5 fruit fly cellular contexts compared by ENCODE assay signal in the genomic region with DNA sequence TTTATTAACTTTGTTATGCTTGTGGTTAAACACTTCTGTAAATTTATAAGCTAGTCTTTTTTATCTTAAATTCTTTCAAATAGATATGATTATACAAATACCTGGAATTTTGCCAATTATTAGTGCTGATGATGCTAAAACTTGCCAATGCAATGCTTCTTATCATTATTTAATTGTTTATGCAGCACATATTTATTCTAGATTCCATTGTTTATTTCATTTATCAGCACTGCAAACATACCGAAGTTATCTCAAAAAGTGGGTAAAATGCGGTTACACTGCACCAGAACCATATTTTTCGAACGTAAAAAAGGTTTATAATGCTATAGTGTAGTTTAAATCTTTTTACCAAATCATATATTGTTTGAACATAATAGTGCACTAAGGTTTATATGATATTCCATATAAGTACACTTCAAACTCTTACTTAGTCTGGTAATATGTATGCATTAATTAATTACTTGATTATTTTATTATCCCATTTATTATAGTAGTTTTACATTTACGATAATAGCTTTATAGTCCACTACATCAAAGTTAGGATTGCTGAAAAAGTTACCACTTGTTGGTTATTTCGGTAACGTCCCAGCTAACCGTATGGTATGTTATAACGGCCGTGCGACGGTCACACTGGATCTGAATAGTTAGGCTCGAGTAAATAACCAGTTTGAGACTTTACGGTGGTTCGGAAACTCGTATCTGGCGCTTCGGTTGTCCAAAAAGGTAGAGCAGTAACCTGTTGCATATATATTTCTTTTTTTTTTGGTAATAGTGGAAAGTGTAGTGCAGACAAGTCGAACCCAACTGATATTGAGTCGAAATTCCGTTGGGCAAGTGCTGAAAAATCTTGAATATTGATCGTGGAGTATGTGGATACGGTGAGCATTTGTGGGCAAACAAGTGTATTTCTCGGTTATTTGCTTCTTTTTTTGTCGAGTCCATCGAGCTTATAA.
TF ChIP-seq lines count a peak whose summit lies in the region.

A gene (plus strand): TSS at position 663 of the 953 bp plus-strand sequence.

TF ChIP-seq in whole organism, adult, 20 proteins besides CTCF, POLR2A, EP300 and RAD21 (continued from another document):
- TF ChIP-seq pad (GFP tag; optimal IDR thresholded peaks at IDR 0.05; lab: Kevin White, UChicago) (peak; percentile 48), CG5204 (GFP tag; optimal IDR thresholded peaks at IDR 0.05; lab: Kevin White, UChicago) (no peak), cnc (optimal IDR thresholded peaks at IDR 0.05; lab: Kevin White, UChicago) (no peak), CG1620 (GFP tag; optimal IDR thresholded peaks at IDR 0.05; lab: Kevin White, UChicago) (peak; percentile 20), Clk (GFP tag; optimal IDR thresholded peaks at IDR 0.05; lab: Kevin White, UChicago) (no peak)

TF ChIP-seq in whole organism, embryonic, 481 proteins besides CTCF, POLR2A, EP300 and RAD21 (continued from another document and continues in another):
- TF ChIP-seq MTF-1 (GFP tag; optimal IDR thresholded peaks at IDR 0.05; lab: Kevin White, UChicago; ENCODE audit: borderline replicate concordance) (peak; percentile 83), CG13287 (GFP tag; IDR thresholded peaks at IDR 0.05; lab: Robert Waterston, UW; ENCODE audit: partially characterized antibody) (peak; percentile 25; the same call in 1 of the 2 replicates), MESR4 (GFP tag; optimal IDR thresholded peaks at IDR 0.05; lab: Kevin White, UChicago) (peak; percentile 18), CG15601 (tag; optimal IDR thresholded peaks at IDR 0.05; lab: Kevin White, UChicago) (peak; percentile 76), ci (GFP tag; IDR thresholded peaks at IDR 0.05; lab: Robert Waterston, UW) (peak; percentile 31; the same call in 1 of the 3 replicates), Stat92E (GFP tag; optimal IDR thresholded peaks at IDR 0.05; lab: Kevin White, UChicago) (no peak), CG9797 (GFP tag; optimal IDR thresholded peaks at IDR 0.05; lab: Kevin White, UChicago) (peak; percentile 61), CG6683 (GFP tag; optimal IDR thresholded peaks at IDR 0.05; lab: Kevin White, UChicago) (peak; percentile 23), HLH4C (GFP tag; IDR thresholded peaks at IDR 0.05; lab: Robert Waterston, UW; ENCODE audit: partially characterized antibody) (peak; percentile 23; the same call in 1 of the 3 replicates), tap (tag; optimal IDR thresholded peaks at IDR 0.05; lab: Kevin White, UChicago) (peak; percentile 69), Fer3 (tag; optimal IDR thresholded peaks at IDR 0.05; lab: Kevin White, UChicago) (peak; percentile 51), ken (GFP tag; IDR thresholded peaks at IDR 0.05; lab: Robert Waterston, UW) (no peak), Bgb (GFP tag; IDR thresholded peaks at IDR 0.05; lab: Robert Waterston, UW; ENCODE audit: partially characterized antibody) (peak; percentile 55; the same call in 1 of the 2 replicates), CG33213 (GFP tag; optimal IDR thresholded peaks at IDR 0.05; lab: Kevin White, UChicago) (no peak), CG31365 (tag; optimal IDR thresholded peaks at IDR 0.05; lab: Kevin White, UChicago) (peak; percentile 49), fd3F (GFP tag; optimal IDR thresholded peaks at IDR 0.05; lab: Kevin White, UChicago) (peak; percentile 58), CG1603 (tag; optimal IDR thresholded peaks at IDR 0.05; lab: Kevin White, UChicago) (peak; percentile 73), Sox102F (GFP tag; optimal IDR thresholded peaks at IDR 0.05; lab: Kevin White, UChicago) (peak; percentile 50), CG10543 (GFP tag; optimal IDR thresholded peaks at IDR 0.05; lab: Kevin White, UChicago) (peak; percentile 56), Dref (GFP tag; IDR thresholded peaks at IDR 0.05; lab: Robert Waterston, UW) (no peak), nom (GFP tag; optimal IDR thresholded peaks at IDR 0.05; lab: Kevin White, UChicago) (peak; percentile 90), CG33557 (GFP tag; optimal IDR thresholded peaks at IDR 0.05; lab: Kevin White, UChicago) (peak; percentile 68), CG15479 (GFP tag; optimal IDR thresholded peaks at IDR 0.05; lab: Kevin White, UChicago) (no peak), CG7928 (GFP tag; optimal IDR thresholded peaks at IDR 0.05; lab: Kevin White, UChicago) (no peak), bsh (GFP tag; optimal IDR thresholded peaks at IDR 0.05; lab: Kevin White, UChicago) (peak in 1 of 2 experiments; percentile 65), Sox100B (GFP tag; optimal IDR thresholded peaks at IDR 0.05; lab: Kevin White, UChicago) (peak; percentile 60)

TF ChIP-seq in whole organism, prepupa, 60 proteins besides CTCF, POLR2A, EP300 and RAD21 (continued from another document and continues in another):
- TF ChIP-seq lz (GFP tag; optimal IDR thresholded peaks at IDR 0.05; lab: Kevin White, UChicago) (peak; percentile 40), Ets96B (tag; optimal IDR thresholded peaks at IDR 0.05; lab: Kevin White, UChicago) (no peak), CG6276 (GFP tag; optimal IDR thresholded peaks at IDR 0.05; lab: Kevin White, UChicago) (no peak), CG10631 (GFP tag; optimal IDR thresholded peaks at IDR 0.05; lab: Kevin White, UChicago) (peak; percentile 72), CG34406 (GFP tag; optimal IDR thresholded peaks at IDR 0.05; lab: Kevin White, UChicago) (peak; percentile 60), Hr4 (GFP tag; optimal IDR thresholded peaks at IDR 0.05; lab: Kevin White, UChicago) (no peak), CG6808 (GFP tag; optimal IDR thresholded peaks at IDR 0.05; lab: Kevin White, UChicago) (peak; percentile 79), CG8119 (GFP tag; IDR thresholded peaks at IDR 0.05; lab: Robert Waterston, UW) (peak; percentile 29; the same call in 1 of the 3 replicates), Sox15 (GFP tag; optimal IDR thresholded peaks at IDR 0.05; lab: Kevin White, UChicago) (no peak), topi (GFP tag; optimal IDR thresholded peaks at IDR 0.05; lab: Kevin White, UChicago) (peak; percentile 46), CG11902 (GFP tag; optimal IDR thresholded peaks at IDR 0.05; lab: Kevin White, UChicago) (no peak), CG6163 (GFP tag; IDR thresholded peaks at IDR 0.05; lab: Robert Waterston, UW) (peak; percentile 34; the same call in 2 of the 3 replicates), salr (GFP tag; optimal IDR thresholded peaks at IDR 0.05; lab: Kevin White, UChicago) (no peak), Smox (GFP tag; optimal IDR thresholded peaks at IDR 0.05; lab: Kevin White, UChicago) (peak; percentile 56), dac (GFP tag; optimal IDR thresholded peaks at IDR 0.05; lab: Kevin White, UChicago) (no peak), achi (GFP tag; optimal IDR thresholded peaks at IDR 0.05; lab: Kevin White, UChicago) (peak; percentile 31), Sox102F (GFP tag; optimal IDR thresholded peaks at IDR 0.05; lab: Kevin White, UChicago) (no peak), CG3919 (GFP tag; optimal IDR thresholded peaks at IDR 0.05; lab: Kevin White, UChicago) (peak; percentile 52), vri (GFP tag; optimal IDR thresholded peaks at IDR 0.05; lab: Kevin White, UChicago) (peak; percentile 40), CG16779 (tag; optimal IDR thresholded peaks at IDR 0.05; lab: Kevin White, UChicago) (no peak), ss (GFP tag; optimal IDR thresholded peaks at IDR 0.05; lab: Kevin White, UChicago) (peak in 1 of 2 experiments; percentile 65), CG8632 (GFP tag; optimal IDR thresholded peaks at IDR 0.05; lab: Kevin White, UChicago) (peak; percentile 76), acj6 (GFP tag; optimal IDR thresholded peaks at IDR 0.05; lab: Kevin White, UChicago) (peak; percentile 46), dsx (GFP tag; optimal IDR thresholded peaks at IDR 0.05; lab: Kevin White, UChicago; ENCODE audit: poor library complexity, severe bottlenecking) (peak; percentile 47), esn (GFP tag; optimal IDR thresholded peaks at IDR 0.05; lab: Kevin White, UChicago) (peak; percentile 54), net (GFP tag; optimal IDR thresholded peaks at IDR 0.05; lab: Kevin White, UChicago) (no peak), CG3032 (tag; optimal IDR thresholded peaks at IDR 0.05; lab: Kevin White, UChicago) (peak; percentile 48), fd59A (GFP tag; optimal IDR thresholded peaks at IDR 0.05; lab: Kevin White, UChicago) (no peak), Met (GFP tag; optimal IDR thresholded peaks at IDR 0.05; lab: Kevin White, UChicago) (no peak)

TF ChIP-seq in whole organism, pupa, 21 proteins besides CTCF, POLR2A, EP300 and RAD21 (continued from another document):
- TF ChIP-seq fd96Ca (GFP tag; IDR thresholded peaks at IDR 0.05; lab: Robert Waterston, UW) (no peak), CG32121 (GFP tag; IDR thresholded peaks at IDR 0.05; lab: Robert Waterston, UW) (peak; percentile 19; the same call in 1 of the 2 replicates), CG14655 (GFP tag; optimal IDR thresholded peaks at IDR 0.05; lab: Kevin White, UChicago) (no peak)

TF ChIP-seq in whole organism, wandering third instar larva, 38 proteins besides CTCF, POLR2A, EP300 and RAD21 (continued from another document):
- TF ChIP-seq CG9705 (GFP tag; optimal IDR thresholded peaks at IDR 0.05; lab: Kevin White, UChicago) (peak; percentile 41), foxo (GFP tag; optimal IDR thresholded peaks at IDR 0.05; lab: Kevin White, UChicago) (peak in 1 of 2 experiments; percentile 30), rgr (GFP tag; optimal IDR thresholded peaks at IDR 0.05; lab: Kevin White, UChicago) (peak; percentile 45), sv (GFP tag; optimal IDR thresholded peaks at IDR 0.05; lab: Kevin White, UChicago) (no peak), Dfd (GFP tag; optimal IDR thresholded peaks at IDR 0.05; lab: Kevin White, UChicago) (no peak), woc (GFP tag; optimal IDR thresholded peaks at IDR 0.05; lab: Kevin White, UChicago) (no peak), br (GFP tag; optimal IDR thresholded peaks at IDR 0.05; lab: Kevin White, UChicago) (no peak), CG32264 (GFP tag; optimal IDR thresholded peaks at IDR 0.05; lab: Kevin White, UChicago) (peak; percentile 12)
